Worm (Caenorhabditis elegans): ENCODE results near the gene tofu-7.
A peak's percentile ranks its signal among the peaks of the same experiment; 100 is the strongest.

The tofu-7 gene

DNA sequence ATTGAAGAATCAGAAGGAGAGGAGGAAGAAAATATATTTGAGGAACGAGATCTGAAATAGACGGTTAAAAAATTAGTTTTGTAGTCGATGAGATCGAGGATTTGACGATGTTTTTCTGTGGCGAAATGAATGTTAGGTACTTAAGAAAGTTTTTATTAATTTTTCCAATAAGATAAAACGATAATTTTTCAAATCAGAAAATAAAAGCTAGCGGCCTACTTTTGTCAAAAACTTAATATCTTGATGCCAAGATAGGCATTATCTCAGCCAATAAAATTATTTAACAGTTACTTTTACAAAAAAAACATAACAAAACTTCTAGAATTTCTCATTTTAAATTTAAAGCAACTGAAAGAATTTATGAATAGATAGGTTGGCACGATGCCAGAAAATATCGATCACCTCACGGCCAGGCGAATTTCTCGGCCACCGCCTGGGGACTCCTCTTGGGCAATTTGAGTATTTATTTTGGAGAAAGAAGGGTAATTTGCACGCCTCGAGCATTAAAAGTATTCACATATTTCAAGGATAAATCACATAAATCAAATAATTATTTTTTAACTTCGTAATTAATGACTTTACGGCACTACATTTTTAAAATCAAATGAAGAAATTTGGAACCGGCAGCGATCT is 3.0 kb upstream of the tofu-7 start, which contains the start of gene fubl-2 (continued):
- no peak for TF ChIP-seq lin-38 (GFP tag; IDR thresholded peaks at IDR 0.05)
- no peak for TF ChIP-seq snpc-1.2 (GFP tag; IDR thresholded peaks at IDR 0.05)
- TF ChIP-seq dmd-9 (GFP tag; IDR thresholded peaks at IDR 0.05): no peak
- peak; percentile 6 for TF ChIP-seq nhr-11 (tag; optimal IDR thresholded peaks at IDR 0.05)
- TF ChIP-seq mdt-29 (GFP tag; IDR thresholded peaks at IDR 0.05): no peak
- no peak for TF ChIP-seq daf-19 (GFP tag; conservative IDR thresholded peaks at IDR 0.05)
- TF ChIP-seq daf-16 (GFP tag; optimal IDR thresholded peaks at IDR 0.05): no peak
- no peak for TF ChIP-seq daf-16 (tag; optimal IDR thresholded peaks at IDR 0.05)
- peak; percentile 18 for TF ChIP-seq ceh-28 (tag; optimal IDR thresholded peaks at IDR 0.05)
- no peak for TF ChIP-seq snpc-4 (tag; optimal IDR thresholded peaks at IDR 0.05)
- TF ChIP-seq attf-4 (tag; optimal IDR thresholded peaks at IDR 0.05): no peak
- TF ChIP-seq lim-7 (GFP tag; IDR thresholded peaks at IDR 0.05): no peak
- no peak for TF ChIP-seq aly-2 (tag; optimal IDR thresholded peaks at IDR 0.05)
- no peak for TF ChIP-seq F10B5.3 (tag; optimal IDR thresholded peaks at IDR 0.05)
- TF ChIP-seq nhr-48 (tag; optimal IDR thresholded peaks at IDR 0.05): no peak
- TF ChIP-seq zip-2 (tag; optimal IDR thresholded peaks at IDR 0.05): no peak
- TF ChIP-seq zfp-2 (tag; optimal IDR thresholded peaks at IDR 0.05): no peak
- TF ChIP-seq ces-1 (GFP tag; optimal IDR thresholded peaks at IDR 0.05): no peak
- no peak for TF ChIP-seq daf-8 (GFP tag; IDR thresholded peaks at IDR 0.05)
- TF ChIP-seq Y5F2A.4 (GFP tag; optimal IDR thresholded peaks at IDR 0.05): no peak
- TF ChIP-seq lir-3 (tag; optimal IDR thresholded peaks at IDR 0.05): no peak
- peak; percentile 73 for TF ChIP-seq dpl-1 (GFP tag; optimal IDR thresholded peaks at IDR 0.05)
- TF ChIP-seq ceh-20 (GFP tag; IDR thresholded peaks at IDR 0.05): no peak
- peak; percentile 18 for TF ChIP-seq nhr-77 (tag; optimal IDR thresholded peaks at IDR 0.05)
- no peak for TF ChIP-seq R02D3.7 (tag; optimal IDR thresholded peaks at IDR 0.05)
- no peak for TF ChIP-seq ZK546.5 (tag; optimal IDR thresholded peaks at IDR 0.05)
- TF ChIP-seq arid-1 (GFP tag; conservative IDR thresholded peaks at IDR 0.05): no peak
- TF ChIP-seq spr-1 (tag; optimal IDR thresholded peaks at IDR 0.05): no peak
- no peak for TF ChIP-seq nhr-6 (tag; optimal IDR thresholded peaks at IDR 0.05)
- TF ChIP-seq Y105C5A.15 (GFP tag; IDR thresholded peaks at IDR 0.05): no peak
- no peak for TF ChIP-seq ceh-62 (tag; optimal IDR thresholded peaks at IDR 0.05)
- peak; percentile 79 for TF ChIP-seq unc-130 (GFP tag; optimal IDR thresholded peaks at IDR 0.05)
- TF ChIP-seq tag-97 (GFP tag; IDR thresholded peaks at IDR 0.05): no peak
- TF ChIP-seq madf-9 (GFP tag; conservative IDR thresholded peaks at IDR 0.05): no peak
- TF ChIP-seq pha-4 (GFP tag; IDR thresholded peaks at IDR 0.05): no peak
- no peak for TF ChIP-seq pha-4 (tag; optimal IDR thresholded peaks at IDR 0.05)
- no peak for TF ChIP-seq dve-1 (tag; optimal IDR thresholded peaks at IDR 0.05; ENCODE audit: insufficient read depth)
- TF ChIP-seq F44E2.7 (GFP tag; IDR thresholded peaks at IDR 0.05): no peak
- TF ChIP-seq hif-1 (tag; optimal IDR thresholded peaks at IDR 0.05): peak in 1 of 2 experiments; percentile 88
- TF ChIP-seq php-3 (GFP tag; IDR thresholded peaks at IDR 0.05): no peak
- TF ChIP-seq mxl-2 (GFP tag; conservative IDR thresholded peaks at IDR 0.05): no peak
- no peak for TF ChIP-seq ZK337.2 (GFP tag; IDR thresholded peaks at IDR 0.05)
- no peak for TF ChIP-seq madf-5 (GFP tag; IDR thresholded peaks at IDR 0.05)
- no peak for TF ChIP-seq sdz-12 (GFP tag; optimal IDR thresholded peaks at IDR 0.05)
- no peak for TF ChIP-seq gei-8 (GFP tag; optimal IDR thresholded peaks at IDR 0.05)
- TF ChIP-seq nhr-102 (tag; optimal IDR thresholded peaks at IDR 0.05): no peak
- TF ChIP-seq lin-29 (GFP tag; IDR thresholded peaks at IDR 0.05): no peak
- no peak for TF ChIP-seq Y48G9A.11 (GFP tag; IDR thresholded peaks at IDR 0.05)
- TF ChIP-seq set-16 (GFP tag; IDR thresholded peaks at IDR 0.05): no peak
- no peak for TF ChIP-seq ama-1 (optimal IDR thresholded peaks at IDR 0.05)
- TF ChIP-seq hlh-30 (tag; optimal IDR thresholded peaks at IDR 0.05; ENCODE audit: insufficient read depth): peak; percentile 49
- no peak for TF ChIP-seq nhr-42 (GFP tag; IDR thresholded peaks at IDR 0.05)

Measured in whole organism, L4 larva.